Worm (Caenorhabditis elegans) whole organism, dauer: ENCODE results near the gene ttr-19.

Experiments
- unc-62 ChIP-seq: sonication (generic microtip); optimal IDR thresholded peaks from 2 replicates; lab custom pipeline; 2017; ENCODE audit warnings: missing biosample characterization, missing genetic modification reagents, missing genetic modification characterization

Gene ttr-19

ce11 chrV:10183810-10184209 lies 43.4 kb downstream of the ttr-19 start:
- TF ChIP-seq unc-62, result no peak

DNA sequence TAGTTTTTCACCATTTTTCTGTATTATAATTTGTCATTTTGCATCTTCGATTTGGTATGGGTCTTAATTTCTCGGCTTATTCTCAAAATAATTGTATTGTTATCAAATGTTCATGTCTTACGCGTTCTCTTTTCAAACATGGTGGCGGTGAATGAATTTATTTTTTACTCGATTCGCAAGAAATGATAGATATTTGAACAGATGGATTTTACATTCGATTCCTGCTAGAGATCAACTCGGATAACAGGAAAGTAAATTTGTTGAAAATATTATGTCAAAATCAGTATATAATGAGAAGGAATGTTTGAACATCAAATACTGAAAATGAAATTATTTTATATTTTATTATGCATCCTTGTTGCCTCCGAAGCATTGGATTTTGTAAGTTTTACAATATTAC lies 44.2 kb downstream of the ttr-19 start, which contains the start of gene ZK856.4:
Gene ZK856.4, plus strand, starts transcription at position 301 of the 400 bp plus-strand sequence.
- no peak for TF ChIP-seq unc-62

DNA sequence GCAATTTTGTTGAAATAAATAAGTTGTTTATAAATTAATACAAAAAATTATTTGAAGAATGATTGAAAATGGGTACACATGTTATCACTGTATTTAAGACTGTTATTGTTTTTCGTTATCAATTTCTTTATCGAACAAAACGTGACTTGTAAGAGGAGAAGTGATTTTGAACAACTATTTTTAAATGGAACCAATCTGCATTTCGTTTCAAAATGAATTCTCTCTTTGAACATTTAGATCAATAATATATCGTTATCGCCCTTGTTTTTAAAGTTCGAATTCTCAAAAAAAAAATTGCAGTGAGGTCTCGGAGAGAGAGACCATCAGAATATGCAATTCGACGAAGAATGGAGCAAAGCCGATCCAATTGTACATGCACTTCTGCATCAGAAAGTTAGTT lies 48.0 kb downstream of the ttr-19 start, which contains the start of gene cul-5:
Gene cul-5, plus strand, starts transcription at position 301 of the 400 bp plus-strand sequence.
- no peak for TF ChIP-seq unc-62

DNA sequence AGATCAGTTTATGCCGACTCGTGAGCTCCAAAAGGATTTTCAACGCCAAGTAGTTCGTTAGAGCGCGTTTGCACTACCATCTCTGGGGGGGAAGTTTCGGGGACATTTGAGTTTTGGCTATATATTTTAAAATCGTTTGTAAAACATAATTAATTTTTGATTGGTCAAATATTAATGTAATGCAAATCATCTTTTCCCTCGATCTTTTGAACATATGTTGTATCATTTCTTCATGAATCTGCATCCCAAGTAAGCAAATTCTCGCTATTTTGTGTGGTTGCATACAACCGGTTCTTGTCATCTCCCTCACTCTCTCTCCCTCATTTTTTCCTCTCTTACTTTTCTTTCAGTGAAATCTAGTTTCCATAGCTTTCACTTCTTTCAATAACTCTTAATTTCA lies 49.1 kb downstream of the ttr-19 start:
- TF ChIP-seq unc-62, result no peak
